Fruit fly (Drosophila melanogaster) whole organism, embryonic: Measurements from ENCODE around the gene Sps2.
A peak's percentile ranks its signal among the peaks of the same experiment; 100 is the strongest.

ENCODE experiments used
- Adf1 ChIP-seq: fragments of 200-800 bp; sonication (Bioruptor generic); IDR thresholded peaks from 2 replicates; pipeline ENCODE4 v1.3.6; 2022; ENCODE audit warnings: missing biosample characterization, missing genetic modification characterization
- Blimp-1 ChIP-seq: fragments of 200-800 bp; sonication (Bioruptor generic); optimal IDR thresholded peaks from 3 replicates; lab custom pipeline; 2018; ENCODE audit warnings: missing biosample characterization, missing genetic modification characterization, mild to moderate bottlenecking, moderate library complexity, missing genetic modification reagents
- CG10366 ChIP-seq: fragments of 200-800 bp; sonication (Bioruptor generic); IDR thresholded peaks from 2 replicates; pipeline ENCODE4 v1.3.6; 2022; ENCODE audit warnings: missing biosample characterization, missing genetic modification characterization
- CG12299 ChIP-seq: fragments of 200-800 bp; sonication (Bioruptor generic); optimal IDR thresholded peaks from 2 replicates; lab custom pipeline; 2018; ENCODE audit warnings: missing biosample characterization, mild to moderate bottlenecking, missing genetic modification characterization
- CG15011 ChIP-seq: fragments of 200-800 bp; sonication (Bioruptor generic); optimal IDR thresholded peaks from 3 replicates; lab custom pipeline; 2018; ENCODE audit warnings: missing biosample characterization, mild to moderate bottlenecking, missing genetic modification characterization
- CG15601 ChIP-seq: fragments of 200-800 bp; sonication (Bioruptor generic); optimal IDR thresholded peaks from 3 replicates; lab custom pipeline; 2019; ENCODE audit warnings: missing biosample characterization, mild to moderate bottlenecking, missing genetic modification characterization, moderate library complexity
- CG15696 ChIP-seq: fragments of 200-800 bp; sonication (Bioruptor generic); optimal IDR thresholded peaks from 2 replicates; lab custom pipeline; 2019; ENCODE audit warnings: missing biosample characterization, mild to moderate bottlenecking, missing genetic modification characterization, moderate library complexity
- CG16863 ChIP-seq: fragments of 200-800 bp; sonication (Bioruptor generic); optimal IDR thresholded peaks from 3 replicates; lab custom pipeline; 2016; ENCODE audit warnings: missing biosample characterization, missing genetic modification characterization
- CG17802 ChIP-seq: fragments of 200-800 bp; sonication (Bioruptor generic); optimal IDR thresholded peaks from 2 replicates; lab custom pipeline; 2018; ENCODE audit warnings: missing biosample characterization, mild to moderate bottlenecking, missing genetic modification characterization, moderate library complexity
- CG18476 ChIP-seq: fragments of 200-800 bp; sonication (Bioruptor generic); optimal IDR thresholded peaks from 2 replicates; lab custom pipeline; 2016; ENCODE audit warnings: missing biosample characterization, mild to moderate bottlenecking, missing genetic modification characterization
- CG2875 ChIP-seq: fragments of 200-800 bp; sonication (Bioruptor generic); optimal IDR thresholded peaks from 2 replicates; lab custom pipeline; 2017; ENCODE audit warnings: missing biosample characterization, mild to moderate bottlenecking, missing genetic modification characterization, missing genetic modification reagents
- CG3163 ChIP-seq: fragments of 200-800 bp; sonication (Bioruptor generic); optimal IDR thresholded peaks from 3 replicates; lab custom pipeline; 2016; ENCODE audit warnings: missing biosample characterization, missing genetic modification characterization
- CG3407 ChIP-seq: fragments of 200-800 bp; sonication (Bioruptor generic); optimal IDR thresholded peaks from 2 replicates; lab custom pipeline; 2018; ENCODE audit warnings: missing biosample characterization, mild to moderate bottlenecking, missing genetic modification characterization
- CG6175 ChIP-seq: fragments of 200-800 bp; sonication (Bioruptor generic); IDR thresholded peaks from 3 replicates; pipeline ENCODE4 v1.3.6; 2022; ENCODE audit warnings: missing biosample characterization, missing genetic modification characterization
- CG6254 ChIP-seq: fragments of 200-800 bp; sonication (Bioruptor generic); optimal IDR thresholded peaks from 3 replicates; lab custom pipeline; 2017; ENCODE audit warnings: mild to moderate bottlenecking, missing biosample characterization, missing genetic modification reagents, missing genetic modification characterization
- CG8281 ChIP-seq: fragments of 200-800 bp; sonication (Bioruptor generic); optimal IDR thresholded peaks from 2 replicates; lab custom pipeline; 2018; ENCODE audit warnings: missing biosample characterization, mild to moderate bottlenecking, missing genetic modification characterization, moderate library complexity
- CG8290 ChIP-seq, 3 experiments: fragments of 200-800 bp; sonication (Bioruptor generic); optimal IDR thresholded peaks; 2 replicates each; lab custom pipeline; 2016 to 2019; ENCODE audit warnings: missing biosample characterization in 3 of 3, missing genetic modification characterization in 3 of 3, mild to moderate bottlenecking in 2 of 3, moderate library complexity in 1 of 3
- CG8388 ChIP-seq: fragments of 200-800 bp; sonication (Bioruptor generic); optimal IDR thresholded peaks from 2 replicates; lab custom pipeline; 2019; ENCODE audit warnings: missing biosample characterization, mild to moderate bottlenecking, missing genetic modification characterization, moderate library complexity
- CTCF ChIP-seq: fragments of 200-800 bp; sonication (Bioruptor generic); optimal IDR thresholded peaks from 2 replicates; lab custom pipeline; 2017; ENCODE audit warnings: missing biosample characterization, mild to moderate bottlenecking, missing genetic modification characterization, moderate library complexity
- Camta ChIP-seq: fragments of 200-800 bp; sonication (Bioruptor generic); optimal IDR thresholded peaks from 2 replicates; lab custom pipeline; 2016; ENCODE audit warnings: missing biosample characterization, missing genetic modification characterization
- CkIIα-i1 ChIP-seq: fragments of 200-800 bp; sonication (Bioruptor generic); IDR thresholded peaks from 2 replicates; pipeline ENCODE4 v1.3.6; 2022; ENCODE audit warnings: missing biosample characterization, missing genetic modification characterization
- Dad ChIP-seq: fragments of 200-800 bp; sonication (Bioruptor generic); optimal IDR thresholded peaks from 3 replicates; lab custom pipeline; 2016; ENCODE audit warnings: missing biosample characterization, missing genetic modification characterization
- Dbx ChIP-seq: fragments of 200-800 bp; sonication (Bioruptor generic); IDR thresholded peaks from 3 replicates; pipeline ENCODE4 v1.3.6; 2022; ENCODE audit warnings: missing biosample characterization, missing genetic modification characterization
- Elba2 ChIP-seq: fragments of 200-800 bp; sonication (Bioruptor generic); optimal IDR thresholded peaks from 3 replicates; lab custom pipeline; 2016; ENCODE audit warnings: missing biosample characterization, missing genetic modification characterization
- Ets97D ChIP-seq: fragments of 200-800 bp; sonication (Bioruptor generic); optimal IDR thresholded peaks from 3 replicates; lab custom pipeline; 2016; ENCODE audit warnings: missing biosample characterization, missing genetic modification characterization
- Fer2 ChIP-seq: fragments of 200-800 bp; sonication (Bioruptor generic); optimal IDR thresholded peaks from 2 replicates; lab custom pipeline; 2018; ENCODE audit warnings: missing biosample characterization, mild to moderate bottlenecking, missing genetic modification characterization, moderate library complexity
- Optix ChIP-seq: fragments of 200-800 bp; sonication (Bioruptor generic); IDR thresholded peaks from 3 replicates; pipeline ENCODE4 v1.3.6; 2022; ENCODE audit warnings: missing biosample characterization, missing genetic modification characterization
- Rfx ChIP-seq: fragments of 200-800 bp; sonication (Bioruptor generic); IDR thresholded peaks from 2 replicates; pipeline ENCODE4 v1.3.6; 2022; ENCODE audit warnings: missing biosample characterization, missing genetic modification characterization
- Taf1 ChIP-seq: fragments of 200-800 bp; sonication (Bioruptor generic); IDR thresholded peaks from 2 replicates; pipeline ENCODE4 v1.3.6; 2022; ENCODE audit warnings: missing biosample characterization, missing genetic modification characterization
- Xbp1 ChIP-seq: fragments of 200-800 bp; sonication (Bioruptor generic); optimal IDR thresholded peaks from 3 replicates; lab custom pipeline; 2016; ENCODE audit warnings: missing biosample characterization, mild to moderate bottlenecking, missing genetic modification characterization
- az2 ChIP-seq: fragments of 200-800 bp; sonication (Bioruptor generic); optimal IDR thresholded peaks from 3 replicates; lab custom pipeline; 2016; ENCODE audit warnings: missing biosample characterization, missing genetic modification characterization
- br ChIP-seq: fragments of >200 bp; optimal IDR thresholded peaks from 2 replicates; lab custom pipeline; 2017
- chif ChIP-seq, 2 experiments: fragments of 200-800 bp; sonication (Bioruptor generic); optimal IDR thresholded peaks; 3 replicates each; lab custom pipeline; 2016; ENCODE audit warnings: missing biosample characterization in 2 of 2, missing genetic modification characterization in 2 of 2
- fd3F ChIP-seq: fragments of 200-800 bp; sonication (Bioruptor generic); optimal IDR thresholded peaks from 2 replicates; lab custom pipeline; 2018; ENCODE audit warnings: missing biosample characterization, mild to moderate bottlenecking, missing genetic modification characterization, moderate library complexity
- fru ChIP-seq: fragments of >200 bp; optimal IDR thresholded peaks from 2 replicates; lab custom pipeline; 2017
- gem ChIP-seq: fragments of 200-800 bp; sonication (Bioruptor generic); optimal IDR thresholded peaks from 2 replicates; lab custom pipeline; 2019; ENCODE audit warnings: missing biosample characterization, mild to moderate bottlenecking, missing genetic modification characterization, moderate library complexity
- ham ChIP-seq: fragments of 200-800 bp; sonication (Bioruptor generic); IDR thresholded peaks from 2 replicates; pipeline ENCODE4 v1.3.6; 2022; ENCODE audit warnings: missing biosample characterization, missing genetic modification characterization
- her ChIP-seq: fragments of 200-800 bp; sonication (Bioruptor generic); optimal IDR thresholded peaks from 2 replicates; lab custom pipeline; 2016; ENCODE audit warnings: missing biosample characterization, missing genetic modification characterization
- lilli ChIP-seq: fragments of 200-800 bp; sonication (Bioruptor generic); optimal IDR thresholded peaks from 3 replicates; lab custom pipeline; 2016; ENCODE audit warnings: missing biosample characterization, missing genetic modification characterization
- mam ChIP-seq: fragments of 200-800 bp; sonication (Bioruptor generic); optimal IDR thresholded peaks from 3 replicates; lab custom pipeline; 2016; ENCODE audit warnings: missing biosample characterization, missing genetic modification characterization
- odd ChIP-seq: fragments of 200-800 bp; sonication (Bioruptor generic); optimal IDR thresholded peaks from 2 replicates; lab custom pipeline; 2017; ENCODE audit warnings: missing biosample characterization, mild to moderate bottlenecking, missing genetic modification characterization
- pho ChIP-seq: fragments of 200-800 bp; sonication (Bioruptor generic); optimal IDR thresholded peaks from 2 replicates; lab custom pipeline; 2016; ENCODE audit warnings: missing biosample characterization, missing genetic modification characterization
- prd ChIP-seq, 3 experiments: fragments of >200 bp in 2 of 3; fragments of 200-800 bp in 1 of 3; sonication (Bioruptor generic) in 1 of 3; optimal IDR thresholded peaks in 2 of 3; IDR thresholded peaks in 1 of 3; 2 replicates in 2 of 3; 3 replicates in 1 of 3; pipeline versions ENCODE4 v1.3.6 to Lab custom; 2017 to 2022; ENCODE audit warnings: missing biosample characterization in 1 of 3, missing genetic modification characterization in 1 of 3
- pzg ChIP-seq: fragments of 200-800 bp; sonication (Bioruptor generic); optimal IDR thresholded peaks from 3 replicates; lab custom pipeline; 2018; ENCODE audit warnings: missing biosample characterization, mild to moderate bottlenecking, missing genetic modification characterization, moderate library complexity
- so ChIP-seq: fragments of 200-800 bp; sonication (Bioruptor generic); IDR thresholded peaks from 3 replicates; pipeline ENCODE4 v1.3.6; 2022; ENCODE audit warnings: missing biosample characterization, missing genetic modification characterization
- stwl ChIP-seq: fragments of 200-800 bp; sonication (Bioruptor generic); optimal IDR thresholded peaks from 3 replicates; lab custom pipeline; 2018; ENCODE audit warnings: missing biosample characterization, mild to moderate bottlenecking, missing genetic modification characterization, moderate library complexity
- sug ChIP-seq: fragments of 200-800 bp; optimal IDR thresholded peaks from 2 replicates; lab custom pipeline; 2019; ENCODE audit warnings: missing biosample characterization, mild to moderate bottlenecking, missing genetic modification characterization, moderate library complexity
- tap ChIP-seq: fragments of 200-800 bp; optimal IDR thresholded peaks from 3 replicates; lab custom pipeline; 2019; ENCODE audit warnings: missing biosample characterization, mild to moderate bottlenecking, missing genetic modification characterization, moderate library complexity
- tin ChIP-seq: fragments of 200-800 bp; sonication (Bioruptor generic); optimal IDR thresholded peaks from 3 replicates; lab custom pipeline; 2016; ENCODE audit warnings: missing biosample characterization, missing genetic modification characterization
- tup ChIP-seq: fragments of 200-800 bp; sonication (Bioruptor generic); optimal IDR thresholded peaks from 2 replicates; lab custom pipeline; 2016; ENCODE audit warnings: missing biosample characterization, mild to moderate bottlenecking, missing genetic modification characterization, moderate library complexity

Gene Sps2

DNA sequence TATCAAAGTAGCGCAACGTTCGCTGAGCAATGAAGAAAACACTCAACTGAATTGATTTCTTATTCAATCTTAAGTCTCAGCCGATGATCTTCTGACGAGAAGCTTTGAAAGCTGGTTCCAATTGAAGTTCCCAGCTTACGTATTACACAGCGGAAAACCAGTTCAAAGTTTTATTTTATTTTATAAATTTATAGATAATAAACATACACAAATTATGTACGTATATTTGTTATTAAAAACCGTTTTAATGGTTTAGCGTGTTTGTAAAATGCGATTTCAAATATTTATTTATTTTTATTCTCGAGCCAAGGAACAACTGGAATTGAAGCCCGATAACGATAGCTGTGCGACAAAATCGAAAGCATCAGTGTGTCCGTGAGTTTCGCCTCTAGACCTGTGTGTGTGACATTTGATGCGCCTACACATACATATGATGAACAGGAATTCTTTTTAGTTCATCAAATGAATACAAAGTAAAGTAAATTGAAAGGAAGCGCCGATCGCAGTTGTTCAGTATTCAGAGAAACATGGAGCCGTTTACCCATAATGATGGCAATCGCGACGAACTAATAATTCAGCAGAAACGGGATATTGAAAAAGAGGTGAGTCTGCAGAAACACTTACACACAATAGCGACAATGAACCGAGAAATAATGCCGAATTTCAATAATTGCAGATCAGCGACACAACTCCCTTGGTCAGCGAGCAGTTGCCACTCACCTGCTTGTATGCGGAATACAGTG is 35.7 kb upstream of the Sps2 start, which contains the start of the genes CG5390 and CG4968 (continued):
- TF ChIP-seq CG6175 (GFP tag; lab: Robert Waterston, UW) (no peak), chif (GFP tag; optimal IDR thresholded peaks at IDR 0.05; lab: Kevin White, UChicago) (no peak), Rfx (peak; percentile 72), CG15011 (GFP tag; lab: Kevin White, UChicago) (peak; percentile 30), lilli (GFP tag; lab: Kevin White, UChicago) (peak; percentile 65), Elba2 (no peak), prd (optimal IDR thresholded peaks at IDR 0.05; lab: Kevin White, UChicago) (no peak), prd (GFP tag; IDR thresholded peaks at IDR 0.05; lab: Robert Waterston, UW) (no peak), Dbx (GFP tag; lab: Robert Waterston, UW) (peak; percentile 58; the same call in 1 of the 3 replicates), her (GFP tag; lab: Kevin White, UChicago) (no peak), mam (GFP tag; lab: Kevin White, UChicago) (peak; percentile 2), odd (GFP tag; lab: Kevin White, UChicago) (peak; percentile 56), CG15696 (peak; percentile 32), Adf1 (GFP tag; lab: Robert Waterston, UW) (peak; percentile 48), stwl (peak; percentile 87), CG16863 (GFP tag; lab: Kevin White, UChicago) (no peak), CG3163 (no peak), ham (GFP tag; lab: Robert Waterston, UW) (no peak), sug (tag; lab: Kevin White, UChicago) (peak; percentile 72), CG8388 (GFP tag; lab: Kevin White, UChicago) (peak; percentile 64), Fer2 (peak; percentile 59), az2 (GFP tag; lab: Kevin White, UChicago) (peak; percentile 54), fd3F (GFP tag; lab: Kevin White, UChicago) (peak; percentile 62), so (peak; percentile 57; the same call in 1 of the 3 replicates), br (no peak), CG8290 (GFP tag; optimal IDR thresholded peaks at IDR 0.05; lab: Kevin White, UChicago) (peak; percentile 66), CG8290 (tag; optimal IDR thresholded peaks at IDR 0.05; lab: Kevin White, UChicago) (no peak), CkIIα-i1 (GFP tag; lab: Robert Waterston, UW) (no peak), fru (no peak), CTCF (peak; percentile 12), CG3407 (GFP tag; lab: Kevin White, UChicago) (peak; percentile 56), CG10366 (GFP tag; lab: Robert Waterston, UW) (peak; percentile 72), pzg (GFP tag; lab: Kevin White, UChicago) (peak; percentile 69), Dad (GFP tag; lab: Kevin White, UChicago) (peak; percentile 8), CG18476 (GFP tag; lab: Kevin White, UChicago) (peak; percentile 50), Camta (GFP tag; lab: Kevin White, UChicago) (no peak), Xbp1 (peak; percentile 67), CG17802 (peak; percentile 7), CG12299 (tag; lab: Kevin White, UChicago) (peak; percentile 73), CG8281 (peak; percentile 17), tup (GFP tag; lab: Kevin White, UChicago) (peak; percentile 35), pho (GFP tag; lab: Kevin White, UChicago) (peak; percentile 41), CG2875 (GFP tag; lab: Kevin White, UChicago) (no peak), tap (no peak), CG6254 (GFP tag; lab: Kevin White, UChicago) (peak; percentile 59), Blimp-1 (no peak), tin (peak; percentile 46), Ets97D (GFP tag; lab: Kevin White, UChicago) (peak; percentile 77), gem (peak; percentile 87), CG15601 (tag; lab: Kevin White, UChicago) (peak; percentile 87), Optix (GFP tag; lab: Robert Waterston, UW) (no peak), Taf1 (GFP tag; lab: Robert Waterston, UW) (0 out of 2 replicates have a peak, but pooled peaks have one; percentile 14)
